Fruit fly (Drosophila melanogaster): ENCODE data around the gene CG17560.

The CG17560 gene

dm6 chr3R:16650950-16651349 lies 33.2 kb downstream of the CG17560 start, which contains the start of gene Mettl4 (continued):
- TF ChIP-seq fu2 (GFP tag; optimal IDR thresholded peaks at IDR 0.05) (no peak), CG1832 (GFP tag; optimal IDR thresholded peaks at IDR 0.05) (no peak), CG18764 (GFP tag; optimal IDR thresholded peaks at IDR 0.05) (no peak), nmo (GFP tag; optimal IDR thresholded peaks at IDR 0.05) (no peak), Hsf (GFP tag; optimal IDR thresholded peaks at IDR 0.05) (no peak), CG3281 (GFP tag; optimal IDR thresholded peaks at IDR 0.05) (no peak), CG16779 (GFP tag; IDR thresholded peaks at IDR 0.05) (no peak), Myb (GFP tag; optimal IDR thresholded peaks at IDR 0.05) (peak; percentile 24), CG14710 (tag; optimal IDR thresholded peaks at IDR 0.05) (peak; percentile 21), CG7271 (tag; optimal IDR thresholded peaks at IDR 0.05) (no peak), Sin3A (optimal IDR thresholded peaks at IDR 0.05) (no peak), Sry-δ (GFP tag; optimal IDR thresholded peaks at IDR 0.05) (peak; percentile 62), CG1647 (GFP tag; optimal IDR thresholded peaks at IDR 0.05) (no peak), Fer3 (tag; optimal IDR thresholded peaks at IDR 0.05) (no peak), Tbp (GFP tag; optimal IDR thresholded peaks at IDR 0.05) (no peak), ranshi (GFP tag; IDR thresholded peaks at IDR 0.05) (no peak), CG11456 (GFP tag; IDR thresholded peaks at IDR 0.05) (no peak), CG4854 (GFP tag; optimal IDR thresholded peaks at IDR 0.05) (no peak), zen (tag; optimal IDR thresholded peaks at IDR 0.05) (no peak), ind (GFP tag; optimal IDR thresholded peaks at IDR 0.05) (no peak), CG10209 (GFP tag; optimal IDR thresholded peaks at IDR 0.05) (no peak), jigr1 (GFP tag; IDR thresholded peaks at IDR 0.05) (no peak), CG42726 (GFP tag; IDR thresholded peaks at IDR 0.05; ENCODE audit: partially characterized antibody) (no peak), peb (GFP tag; IDR thresholded peaks at IDR 0.05) (no peak), HLHmδ (GFP tag; optimal IDR thresholded peaks at IDR 0.05) (no peak), CG33557 (GFP tag; optimal IDR thresholded peaks at IDR 0.05) (no peak), tap (tag; optimal IDR thresholded peaks at IDR 0.05) (no peak), CG10267 (tag; optimal IDR thresholded peaks at IDR 0.05) (peak; percentile 4), twi (tag; optimal IDR thresholded peaks at IDR 0.05) (no peak), CG14965 (GFP tag; optimal IDR thresholded peaks at IDR 0.05; ENCODE audit: borderline replicate concordance) (no peak), Camta (GFP tag; optimal IDR thresholded peaks at IDR 0.05) (no peak), Dip2 (GFP tag; IDR thresholded peaks at IDR 0.05) (no peak), jing (GFP tag; optimal IDR thresholded peaks at IDR 0.05) (no peak), unpg (GFP tag; optimal IDR thresholded peaks at IDR 0.05) (no peak), Sry-β (GFP tag; optimal IDR thresholded peaks at IDR 0.05) (no peak), ato (GFP tag; IDR thresholded peaks at IDR 0.05; ENCODE audit: partially characterized antibody) (peak; percentile 53; the same call in 1 of the 2 replicates), CG15696 (tag; optimal IDR thresholded peaks at IDR 0.05) (no peak), cas (GFP tag; IDR thresholded peaks at IDR 0.05) (no peak), Atf6 (GFP tag; IDR thresholded peaks at IDR 0.05) (no peak), CG17612 (GFP tag; IDR thresholded peaks at IDR 0.05) (no peak), stc (GFP tag; IDR thresholded peaks at IDR 0.05) (no peak), CG10274 (GFP tag; optimal IDR thresholded peaks at IDR 0.05) (no peak), lab (GFP tag; optimal IDR thresholded peaks at IDR 0.05) (no peak), nerfin-2 (GFP tag; IDR thresholded peaks at IDR 0.05; ENCODE audit: partially characterized antibody) (peak; percentile 28; the same call in 1 of the 2 replicates), Scr (GFP tag; IDR thresholded peaks at IDR 0.05; ENCODE audit: partially characterized antibody) (peak; percentile 68), CG8281 (tag; optimal IDR thresholded peaks at IDR 0.05) (no peak), CG17829 (tag; optimal IDR thresholded peaks at IDR 0.05) (no peak), seq (GFP tag; IDR thresholded peaks at IDR 0.05) (no peak), fd64A (GFP tag; optimal IDR thresholded peaks at IDR 0.05) (no peak), Dp (GFP tag; optimal IDR thresholded peaks at IDR 0.05) (peak; percentile 86), CG6654 (GFP tag; optimal IDR thresholded peaks at IDR 0.05) (no peak), CG10321 (GFP tag; IDR thresholded peaks at IDR 0.05) (no peak)
